Fruit fly (Drosophila melanogaster) S2 (cell line): ENCODE results near the gene Dtg.

Source experiments
- CG8478 ChIP-seq: fragments of >200 bp; optimal IDR thresholded peaks from 2 replicates; lab custom pipeline; 2018
- CTCF ChIP-seq, 2 experiments: fragments of >200 bp; optimal IDR thresholded peaks; 2 replicates each; lab custom pipeline; 2018

DNA sequence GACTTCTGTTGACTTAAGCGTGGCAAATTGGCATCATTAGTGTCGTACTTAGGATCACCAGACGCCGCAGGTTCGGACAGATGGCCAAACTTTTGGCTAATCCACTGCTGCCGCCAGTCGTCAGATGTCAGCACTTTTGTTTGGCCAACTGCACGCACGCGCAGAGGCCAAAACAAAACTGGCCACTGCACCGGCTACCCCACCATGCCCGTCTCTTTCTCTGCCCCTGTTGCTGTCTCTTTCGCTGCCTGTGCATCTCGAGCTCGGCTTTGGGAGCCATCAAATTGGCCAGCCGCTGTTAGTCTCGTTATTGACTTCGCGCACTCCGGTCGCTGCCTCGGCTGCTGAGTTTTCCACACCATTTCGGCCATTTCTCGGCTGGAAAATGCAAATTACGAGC lies 14.7 kb downstream of the Dtg start, which contains the start of gene CG14395:
- TF ChIP-seq CTCF (optimal IDR thresholded peaks at IDR 0.05; lab: Kevin White, UChicago) (no peak), CG8478 (lab: Kevin White, UChicago) (no peak)
